Worm (Caenorhabditis elegans) whole organism, L1 larva: ENCODE data around the gene F40F12.9.

ENCODE experiments used
- C16A3.4 ChIP-seq: fragments of 150-350 bp; optimal IDR thresholded peaks from 2 replicates; lab custom pipeline; 2014; ENCODE audit warnings: missing biosample characterization, missing genetic modification characterization
- Y116A8C.19 ChIP-seq: sonication (generic microtip); optimal IDR thresholded peaks from 2 replicates; lab custom pipeline; 2016; ENCODE audit warnings: missing compliant biosample characterization, missing genetic modification characterization, borderline replicate concordance
- aha-1 ChIP-seq: fragments of 150-350 bp; optimal IDR thresholded peaks from 2 replicates; lab custom pipeline; 2014; ENCODE audit warnings: missing biosample characterization, missing genetic modification characterization
- blmp-1 ChIP-seq: fragments of 150-350 bp; optimal IDR thresholded peaks from 2 replicates; lab custom pipeline; 2014; ENCODE audit warnings: missing biosample characterization, missing genetic modification characterization
- ceh-8 ChIP-seq: fragments of 200-800 bp; sonication (Bioruptor generic); optimal IDR thresholded peaks from 2 replicates; lab custom pipeline; 2018; ENCODE audit warnings: mild to moderate bottlenecking, missing genetic modification characterization, moderate library complexity, missing compliant biosample characterization
- ceh-90 ChIP-seq: sonication (generic microtip); optimal IDR thresholded peaks from 2 replicates; lab custom pipeline; 2016; ENCODE audit warnings: missing genetic modification characterization, missing compliant biosample characterization
- dpl-1 ChIP-seq, 3 experiments: fragments of 150-350 bp in 2 of 3; sonication (generic microtip) in 1 of 3; optimal IDR thresholded peaks; 2 replicates each; lab custom pipeline; 2014 to 2017; ENCODE audit warnings: missing biosample characterization in 3 of 3, missing genetic modification characterization in 3 of 3, missing genetic modification reagents in 3 of 3
- efl-1 ChIP-seq, 4 experiments: fragments of 150-350 bp; optimal IDR thresholded peaks in 3 of 4; peaks in 1 of 4; 1 replicate in 1 of 4; 2 replicates in 3 of 4; lab custom pipeline; 2014; ENCODE audit warnings: missing biosample characterization in 2 of 4, missing genetic modification characterization in 2 of 4, missing genetic modification reagents in 2 of 4
- efl-3 ChIP-seq: fragments of 200-800 bp; sonication (Bioruptor generic); optimal IDR thresholded peaks from 2 replicates; lab custom pipeline; 2018; ENCODE audit warnings: mild to moderate bottlenecking, missing genetic modification characterization, missing compliant biosample characterization
- egl-27 ChIP-seq, 2 experiments: fragments of 150-350 bp in 1 of 2; sonication (generic microtip); optimal IDR thresholded peaks; 3 replicates each; lab custom pipeline; 2017 to 2018; ENCODE audit warnings: missing biosample characterization in 2 of 2, missing genetic modification characterization in 2 of 2, missing genetic modification reagents in 2 of 2
- ets-5 ChIP-seq: fragments of 200-800 bp; sonication (Bioruptor generic); IDR thresholded peaks from 2 replicates; pipeline ENCODE4 v1.3.6; 2022; ENCODE audit warnings: missing genetic modification characterization, missing compliant biosample characterization
- fkh-8 ChIP-seq: sonication (generic microtip); optimal IDR thresholded peaks from 2 replicates; lab custom pipeline; 2016; ENCODE audit warnings: mild to moderate bottlenecking, missing genetic modification characterization, missing compliant biosample characterization
- fos-1 ChIP-seq: fragments of 150-350 bp; optimal IDR thresholded peaks from 2 replicates; lab custom pipeline; 2014; ENCODE audit warnings: missing biosample characterization, missing genetic modification characterization
- grh-1 ChIP-seq: fragments of 200-800 bp; sonication (Bioruptor generic); IDR thresholded peaks from 2 replicates; pipeline ENCODE4 v1.3.6; 2022; ENCODE audit warnings: missing genetic modification reagents, missing genetic modification characterization, missing compliant biosample characterization
- hlh-17 ChIP-seq: fragments of 200-800 bp; sonication (Bioruptor generic); optimal IDR thresholded peaks from 2 replicates; lab custom pipeline; 2018; ENCODE audit warnings: missing genetic modification characterization, mild to moderate bottlenecking, missing compliant biosample characterization, moderate library complexity, borderline replicate concordance
- hlh-4 ChIP-seq: sonication (generic microtip); optimal IDR thresholded peaks from 2 replicates; lab custom pipeline; 2016; ENCODE audit warnings: mild to moderate bottlenecking, missing genetic modification characterization, missing compliant biosample characterization
- hpl-2 ChIP-seq: fragments of 150-350 bp; optimal IDR thresholded peaks from 2 replicates; lab custom pipeline; 2014; ENCODE audit warnings: missing biosample characterization, missing genetic modification reagents, missing genetic modification characterization
- irx-1 ChIP-seq: sonication (generic microtip); optimal IDR thresholded peaks from 2 replicates; lab custom pipeline; 2016; ENCODE audit warnings: missing genetic modification characterization, missing compliant biosample characterization
- jun-1 ChIP-seq: fragments of 150-350 bp; optimal IDR thresholded peaks from 2 replicates; lab custom pipeline; 2014; ENCODE audit warnings: missing biosample characterization, missing genetic modification reagents, missing genetic modification characterization
- lin-13 ChIP-seq: fragments of 150-350 bp; optimal IDR thresholded peaks from 2 replicates; lab custom pipeline; 2014; ENCODE audit warnings: missing biosample characterization, missing genetic modification reagents, missing genetic modification characterization
- lin-14 ChIP-seq: fragments of 200-800 bp; sonication (Bioruptor generic); optimal IDR thresholded peaks from 2 replicates; lab custom pipeline; 2018; ENCODE audit warnings: mild to moderate bottlenecking, missing genetic modification characterization, moderate library complexity, missing compliant biosample characterization
- lin-35 ChIP-seq, 2 experiments: fragments of 150-350 bp; optimal IDR thresholded peaks; 2 replicates each; lab custom pipeline; 2014; ENCODE audit warnings: missing biosample characterization in 2 of 2, missing genetic modification characterization in 2 of 2, missing genetic modification reagents in 2 of 2
- lin-39 ChIP-seq: fragments of 150-350 bp; optimal IDR thresholded peaks from 2 replicates; lab custom pipeline; 2014; ENCODE audit warnings: missing biosample characterization, missing genetic modification reagents, missing genetic modification characterization
- lir-3 ChIP-seq: sonication (generic microtip); optimal IDR thresholded peaks from 2 replicates; lab custom pipeline; 2016; ENCODE audit warnings: mild to moderate bottlenecking, missing genetic modification characterization, moderate library complexity, missing compliant biosample characterization; ENCODE audit not compliant: poor library complexity
- lsy-2 ChIP-seq, 2 experiments: fragments of 150-350 bp; optimal IDR thresholded peaks; 2 replicates each; lab custom pipeline; 2014; ENCODE audit warnings: missing biosample characterization in 2 of 2, missing genetic modification characterization in 2 of 2
- mab-9 ChIP-seq: fragments of 200-800 bp; sonication (Bioruptor generic); IDR thresholded peaks from 2 replicates; pipeline ENCODE4 v1.3.6; 2022; ENCODE audit warnings: missing genetic modification reagents, missing genetic modification characterization, missing compliant biosample characterization
- nhr-11 ChIP-seq: fragments of 150-350 bp; optimal IDR thresholded peaks from 2 replicates; lab custom pipeline; 2014; ENCODE audit warnings: missing biosample characterization, missing genetic modification characterization
- nhr-19 ChIP-seq: fragments of 200-800 bp; sonication (Bioruptor generic); conservative IDR thresholded peaks from 2 replicates; pipeline ENCODE4 v1.3.6; 2022; ENCODE audit warnings: missing genetic modification characterization, missing compliant biosample characterization
- nhr-237 ChIP-seq: fragments of 150-350 bp; optimal IDR thresholded peaks from 2 replicates; lab custom pipeline; 2014; ENCODE audit warnings: missing biosample characterization, missing genetic modification characterization
- nhr-47 ChIP-seq: sonication (generic microtip); optimal IDR thresholded peaks from 2 replicates; lab custom pipeline; 2016; ENCODE audit warnings: mild to moderate bottlenecking, missing genetic modification characterization, moderate library complexity, missing compliant biosample characterization
- nhr-71 ChIP-seq: sonication (generic microtip); optimal IDR thresholded peaks from 2 replicates; lab custom pipeline; 2016; ENCODE audit warnings: mild to moderate bottlenecking, missing genetic modification characterization, moderate library complexity, missing compliant biosample characterization
- nhr-85 ChIP-seq: sonication (generic microtip); peaks from one replicate; lab custom pipeline; 2016; ENCODE audit warnings: missing genetic modification characterization, inconsistent platforms, missing compliant biosample characterization
- nhr-90 ChIP-seq: sonication (generic microtip); optimal IDR thresholded peaks from 2 replicates; lab custom pipeline; 2016; ENCODE audit warnings: mild to moderate bottlenecking, missing genetic modification characterization, missing compliant biosample characterization; ENCODE audit not compliant: poor library complexity
- pag-3 ChIP-seq: sonication (generic microtip); optimal IDR thresholded peaks from 2 replicates; lab custom pipeline; 2017; ENCODE audit warnings: missing genetic modification characterization, mild to moderate bottlenecking, missing compliant biosample characterization, antibody characterized with exemption, borderline replicate concordance; ENCODE audit not compliant: insufficient read depth
- skn-1 ChIP-seq: fragments of 150-350 bp; optimal IDR thresholded peaks from 2 replicates; lab custom pipeline; 2014; ENCODE audit warnings: missing biosample characterization, missing genetic modification characterization
- snu-23 ChIP-seq: sonication (generic microtip); optimal IDR thresholded peaks from 2 replicates; lab custom pipeline; 2016; ENCODE audit warnings: missing genetic modification characterization, missing compliant biosample characterization
- sup-37 ChIP-seq: fragments of 200-800 bp; sonication (Bioruptor generic); optimal IDR thresholded peaks from 2 replicates; lab custom pipeline; 2018; ENCODE audit warnings: mild to moderate bottlenecking, missing genetic modification characterization, missing compliant biosample characterization
- tlp-1 ChIP-seq: fragments of 150-350 bp; optimal IDR thresholded peaks from 2 replicates; lab custom pipeline; 2014; ENCODE audit warnings: missing biosample characterization, missing genetic modification characterization
- unc-30 ChIP-seq: sonication (generic microtip); optimal IDR thresholded peaks from 2 replicates; lab custom pipeline; 2017; ENCODE audit warnings: missing biosample characterization, missing genetic modification characterization
- xbp-1 ChIP-seq: sonication (generic microtip); optimal IDR thresholded peaks from 2 replicates; lab custom pipeline; 2016; ENCODE audit warnings: missing genetic modification characterization, missing compliant biosample characterization
- zip-4 ChIP-seq: fragments of 200-800 bp; sonication (Bioruptor generic); optimal IDR thresholded peaks from 2 replicates; lab custom pipeline; 2018; ENCODE audit warnings: mild to moderate bottlenecking, missing genetic modification characterization, moderate library complexity, missing compliant biosample characterization

The F40F12.9 gene

DNA sequence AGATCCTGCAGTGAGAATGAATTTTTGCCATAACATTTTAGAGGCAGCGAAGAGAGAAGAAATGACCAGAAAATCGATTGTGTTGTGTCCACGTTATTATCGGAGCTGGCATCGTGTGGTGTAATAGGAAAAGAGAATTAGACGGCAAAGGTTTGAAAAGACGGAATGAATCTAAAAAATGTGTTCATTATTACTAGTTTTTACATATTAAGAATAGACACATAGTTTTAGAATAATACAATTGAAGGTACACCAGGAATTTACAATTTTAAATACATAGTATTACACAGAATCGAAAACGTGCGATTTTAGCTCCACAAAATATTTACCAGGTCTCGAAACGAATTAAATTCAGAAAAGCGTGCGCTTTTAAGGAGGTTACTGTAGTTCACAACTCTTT is 39.1 kb downstream of the F40F12.9 start, which contains the start of gene K03H1.13:
Gene K03H1.13 (minus strand): TSS at position 101 of the 400 bp plus-strand sequence.
- no peak for TF ChIP-seq unc-30
- no peak for TF ChIP-seq efl-1 (optimal IDR thresholded peaks at IDR 0.05; lab: Kevin White, UChicago)
- peak in 1 of 2 experiments; percentile 30 for TF ChIP-seq efl-1 (GFP tag; optimal IDR thresholded peaks at IDR 0.05 in 1 of 2; lab: Kevin White, UChicago)

DNA sequence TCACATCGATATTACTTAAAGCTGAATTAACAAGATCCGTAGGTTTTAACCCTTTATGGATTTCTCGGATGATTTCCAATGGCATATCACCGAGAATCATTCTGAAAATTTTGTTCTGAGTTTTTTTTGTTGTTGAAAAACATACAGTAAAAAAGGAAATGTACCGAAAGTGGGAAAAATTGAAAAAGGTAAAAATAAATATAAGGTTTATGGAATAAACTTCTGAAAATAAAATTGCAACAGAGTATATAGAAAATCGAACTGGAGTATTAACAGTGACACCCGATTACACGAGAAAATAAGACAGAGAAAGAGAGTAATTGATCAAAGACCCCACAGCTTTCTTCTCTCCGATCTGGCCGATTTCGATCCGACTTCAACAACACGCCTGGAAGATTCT is 40.7 kb downstream of the F40F12.9 start, which contains the start of gene K03H1.11:
Gene K03H1.11 (minus strand): TSS at position 101 of the 400 bp plus-strand sequence.
- TF ChIP-seq efl-3 (no peak), irx-1 (tag; lab: Kevin White, UChicago) (no peak), sup-37 (GFP tag; lab: Kevin White, UChicago) (no peak), hlh-17 (GFP tag; lab: Kevin White, UChicago) (no peak), ceh-8 (no peak), jun-1 (tag; lab: Kevin White, UChicago) (no peak), C16A3.4 (tag; lab: Kevin White, UChicago) (no peak), hpl-2 (GFP tag; lab: Kevin White, UChicago) (no peak), Y116A8C.19 (tag; lab: Kevin White, UChicago) (no peak), skn-1 (tag; lab: Kevin White, UChicago) (no peak), nhr-71 (tag; lab: Kevin White, UChicago) (no peak), nhr-19 (GFP tag; lab: Robert Waterston, UW) (no peak), ceh-90 (tag; lab: Kevin White, UChicago) (no peak), egl-27 (tag; optimal IDR thresholded peaks at IDR 0.05; lab: Kevin White, UChicago) (no peak)

DNA sequence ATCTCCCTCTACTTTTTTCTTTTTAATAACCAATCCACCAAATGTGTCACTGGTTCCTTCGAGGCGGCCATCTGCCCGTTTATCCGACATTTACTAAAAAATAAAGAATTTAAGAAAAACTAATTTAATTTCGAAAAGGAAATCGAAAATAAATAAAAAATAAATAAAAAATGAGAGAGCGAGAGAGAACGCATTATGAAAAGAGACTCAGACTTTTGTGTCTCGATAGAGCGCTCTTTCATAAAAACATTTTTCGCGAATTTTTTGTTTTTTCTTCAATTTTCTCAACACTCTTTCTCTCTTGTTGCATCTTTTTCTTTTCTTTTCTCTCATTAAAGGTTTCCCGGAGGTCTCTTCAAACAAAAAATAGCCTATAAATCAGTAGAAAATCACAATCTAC is 45.0 kb downstream of the F40F12.9 start, which contains the start of gene mog-1:
Gene mog-1 (minus strand): TSS at position 93 of the 400 bp plus-strand sequence.
- no peak for TF ChIP-seq nhr-90
- peak; percentile 30 for TF ChIP-seq lin-14 (GFP tag; lab: Kevin White, UChicago)
- peak; percentile 18 for TF ChIP-seq skn-1 (tag; lab: Kevin White, UChicago)
- peak; percentile 7 to 19 for TF ChIP-seq efl-1 (optimal IDR thresholded peaks at IDR 0.05; lab: Kevin White, UChicago)
- TF ChIP-seq efl-1 (GFP tag; optimal IDR thresholded peaks at IDR 0.05 in 1 of 2; lab: Kevin White, UChicago) = peak; percentile 43 to 51
- peak; percentile 17 for TF ChIP-seq snu-23
- peak in 1 of 2 experiments; percentile 16 for TF ChIP-seq lin-35 (GFP tag; optimal IDR thresholded peaks at IDR 0.05; lab: Kevin White, UChicago)
- TF ChIP-seq lsy-2 (tag; optimal IDR thresholded peaks at IDR 0.05; lab: Kevin White, UChicago) = peak in 1 of 2 experiments; percentile 64
- no peak for TF ChIP-seq xbp-1 (tag; lab: Kevin White, UChicago)
- TF ChIP-seq nhr-237 (tag; lab: Kevin White, UChicago) = no peak
- peak in 1 of 3 experiments; percentile 50 for TF ChIP-seq dpl-1 (GFP tag; optimal IDR thresholded peaks at IDR 0.05; lab: Kevin White, UChicago)
- TF ChIP-seq blmp-1 (tag; lab: Kevin White, UChicago) = peak; percentile 2

DNA sequence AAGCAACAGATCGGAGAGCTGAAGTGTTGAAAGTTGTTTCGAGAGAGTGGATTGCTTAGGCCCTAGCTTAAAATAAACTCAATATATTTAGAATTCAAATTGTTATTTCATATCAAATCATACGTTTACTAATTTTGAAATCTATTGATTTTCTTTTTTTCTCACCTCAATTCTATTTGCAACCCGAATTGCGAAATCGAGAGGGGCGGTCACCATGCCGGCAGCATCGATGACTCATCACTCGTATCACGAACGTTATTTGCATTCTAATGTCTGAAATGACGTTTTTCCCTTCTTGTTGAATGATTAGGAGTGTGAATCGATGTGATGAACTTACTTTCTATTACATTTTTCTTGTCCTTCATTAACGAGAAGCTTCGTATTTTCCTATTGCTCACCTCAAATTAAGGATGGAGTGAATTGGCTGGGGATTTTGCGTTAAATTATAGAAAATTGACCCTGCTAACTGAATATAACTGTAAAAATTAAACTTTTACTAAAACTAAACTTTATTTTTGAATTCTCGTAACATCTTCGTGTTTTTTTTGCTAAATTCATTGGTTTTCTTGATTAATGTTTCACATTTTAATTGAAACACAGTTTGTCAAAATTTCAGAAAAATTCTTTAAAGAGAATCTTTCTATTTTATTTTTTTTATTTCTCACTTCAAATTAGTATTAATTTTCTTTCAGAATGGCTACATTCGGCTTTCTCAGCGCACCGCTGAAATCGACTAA is 45.7 kb downstream of the F40F12.9 start, which contains the start of gene alx-1:
Gene alx-1 (plus strand): TSS at position 687 of the 737 bp plus-strand sequence.
- TF ChIP-seq aha-1 (no peak), nhr-11 (tag; lab: Kevin White, UChicago) (no peak), jun-1 (tag; lab: Kevin White, UChicago) (peak; percentile 88), ceh-90 (tag; lab: Kevin White, UChicago) (no peak), lin-13 (GFP tag; lab: Kevin White, UChicago) (no peak), hlh-4 (no peak), nhr-85 (tag; lab: Kevin White, UChicago) (peak; percentile 52), zip-4 (GFP tag; lab: Kevin White, UChicago) (peak; percentile 54), nhr-19 (GFP tag; lab: Robert Waterston, UW) (no peak), mab-9 (GFP tag; lab: Robert Waterston, UW) (no peak), fkh-8 (tag; lab: Kevin White, UChicago) (no peak), grh-1 (GFP tag; lab: Robert Waterston, UW) (no peak), egl-27 (tag; optimal IDR thresholded peaks at IDR 0.05; lab: Kevin White, UChicago) (no peak), nhr-47 (no peak), lir-3 (tag; lab: Kevin White, UChicago) (no peak), ets-5 (GFP tag; lab: Robert Waterston, UW) (no peak), fos-1 (tag; lab: Kevin White, UChicago) (peak; percentile 27), pag-3 (tag; lab: Kevin White, UChicago) (no peak), ceh-8 (no peak), tlp-1 (tag; lab: Kevin White, UChicago) (no peak), lin-39 (tag; lab: Kevin White, UChicago) (no peak), hpl-2 (GFP tag; lab: Kevin White, UChicago) (no peak), skn-1 (tag; lab: Kevin White, UChicago) (peak; percentile 69)
